Fruit fly (Drosophila melanogaster) whole organism, pupa: Measurements from ENCODE around the gene Ubc6.
A peak's percentile ranks its signal among the peaks of the same experiment; 100 is the strongest.

Experiments used
- CG17806 ChIP-seq: fragments of 200-800 bp; sonication (Bioruptor generic); optimal IDR thresholded peaks from 2 replicates; lab custom pipeline; 2018; ENCODE audit warnings: missing biosample characterization, mild to moderate bottlenecking, missing genetic modification characterization, moderate library complexity
- CG8301 ChIP-seq: fragments of 200-800 bp; sonication (Bioruptor generic); optimal IDR thresholded peaks from 2 replicates; lab custom pipeline; 2018; ENCODE audit warnings: missing biosample characterization, mild to moderate bottlenecking, missing genetic modification characterization
- CG9948 ChIP-seq: fragments of 200-800 bp; sonication (Bioruptor generic); optimal IDR thresholded peaks from 2 replicates; lab custom pipeline; 2018; ENCODE audit warnings: missing biosample characterization, mild to moderate bottlenecking, missing genetic modification characterization, moderate library complexity
- D1 ChIP-seq: fragments of 200-800 bp; sonication (Bioruptor generic); optimal IDR thresholded peaks from 2 replicates; lab custom pipeline; 2018; ENCODE audit warnings: missing biosample characterization, mild to moderate bottlenecking, missing genetic modification characterization, moderate library complexity
- EcR ChIP-seq: fragments of 200-800 bp; sonication (Bioruptor generic); optimal IDR thresholded peaks from 3 replicates; lab custom pipeline; 2019; ENCODE audit warnings: missing biosample characterization, missing genetic modification characterization, mild to moderate bottlenecking, moderate library complexity, missing genetic modification reagents
- Pif1A ChIP-seq: fragments of 200-800 bp; sonication (Bioruptor generic); optimal IDR thresholded peaks from 3 replicates; lab custom pipeline; 2016; ENCODE audit warnings: missing biosample characterization, missing genetic modification characterization
- fd96Ca ChIP-seq: fragments of 200-800 bp; sonication (Bioruptor generic); IDR thresholded peaks from 3 replicates; pipeline ENCODE4 v1.3.6; 2022; ENCODE audit warnings: missing biosample characterization, missing genetic modification characterization
- rn ChIP-seq: fragments of 200-800 bp; sonication (Bioruptor generic); IDR thresholded peaks from 2 replicates; pipeline ENCODE4 v1.3.6; 2022; ENCODE audit warnings: missing biosample characterization, missing genetic modification characterization

dm6 chr3R:4957812-4958211 lies 5.3 kb upstream of the Ubc6 start:
- no peak for TF ChIP-seq EcR (GFP tag; lab: Kevin White, UChicago)
- no peak for TF ChIP-seq CG17806 (tag; lab: Kevin White, UChicago)
- TF ChIP-seq Pif1A (GFP tag; lab: Kevin White, UChicago), result no peak
- TF ChIP-seq CG8301 (tag; lab: Kevin White, UChicago), result peak; percentile 72
- TF ChIP-seq D1, result no peak
- peak; percentile 22; the same call in 1 of the 2 replicates for TF ChIP-seq rn (GFP tag; lab: Robert Waterston, UW)
- no peak for TF ChIP-seq CG9948 (tag; lab: Kevin White, UChicago)
- TF ChIP-seq fd96Ca, result peak; percentile 55; the same call in 2 of the 3 replicates
